Worm (Caenorhabditis elegans): ENCODE results near the gene srh-83.

srh-83 gene

ce11 chrV:7145250-7145850 lies 19.0 kb upstream of the srh-83 start, which contains the start of gene ugt-37:
Gene ugt-37 (minus strand): TSS chrV:7145318.
- TF ChIP-seq W03F9.2 (tag; optimal IDR thresholded peaks at IDR 0.05) (no peak), dao-5 (tag; optimal IDR thresholded peaks at IDR 0.05) (no peak), him-1 (tag; optimal IDR thresholded peaks at IDR 0.05) (no peak)

DNA sequence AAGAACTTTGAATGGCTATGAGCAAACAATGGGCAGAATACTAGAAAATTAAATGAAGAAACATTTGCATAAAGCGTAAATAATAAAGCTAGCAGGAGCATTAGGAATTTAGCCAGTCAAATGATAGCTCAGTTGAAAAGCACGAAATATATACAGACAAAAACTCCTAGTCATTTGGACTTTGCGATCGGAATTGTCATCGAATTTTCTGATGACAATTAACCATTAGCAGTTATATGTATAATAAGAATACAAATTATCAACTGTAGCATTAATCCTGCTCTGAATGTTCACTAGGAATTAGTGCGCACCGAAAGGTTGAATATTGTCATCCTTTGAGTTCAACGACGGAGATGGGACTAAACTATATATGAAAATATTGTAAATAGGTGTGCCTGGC lies 16.9 kb upstream of the srh-83 start, which contains the start of gene ugt-38:
Gene ugt-38 (minus strand): TSS at position 101 of the 400 bp plus-strand sequence.
- no peak for TF ChIP-seq dao-5 (tag; optimal IDR thresholded peaks at IDR 0.05)
- TF ChIP-seq him-1 (tag; optimal IDR thresholded peaks at IDR 0.05) = no peak
- TF ChIP-seq W03F9.2 (tag; optimal IDR thresholded peaks at IDR 0.05) = no peak

DNA sequence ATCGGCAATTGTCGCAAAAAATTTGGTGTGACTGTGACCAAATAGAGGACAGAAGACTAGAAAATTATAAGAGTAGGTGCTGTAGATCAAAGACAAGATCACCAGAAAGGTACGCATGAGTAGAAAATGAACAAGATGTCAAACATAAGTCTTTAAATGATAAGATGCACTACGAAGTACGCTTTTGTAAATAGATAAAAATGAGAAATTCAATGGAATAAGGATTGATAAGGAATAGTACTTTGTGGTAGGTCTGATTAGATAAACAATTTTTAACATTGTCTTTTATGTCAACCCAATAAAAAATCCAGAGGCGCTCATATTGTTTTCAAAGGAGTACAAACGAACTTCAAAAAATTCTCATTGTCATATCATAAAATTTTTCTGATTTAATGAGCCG lies 13.7 kb upstream of the srh-83 start, which contains the start of gene F10D2.8:
Gene F10D2.8 (minus strand): TSS at position 145 of the 400 bp plus-strand sequence.
- TF ChIP-seq him-1 (tag; optimal IDR thresholded peaks at IDR 0.05) (no peak), W03F9.2 (tag; optimal IDR thresholded peaks at IDR 0.05) (no peak), dao-5 (tag; optimal IDR thresholded peaks at IDR 0.05) (no peak)

DNA sequence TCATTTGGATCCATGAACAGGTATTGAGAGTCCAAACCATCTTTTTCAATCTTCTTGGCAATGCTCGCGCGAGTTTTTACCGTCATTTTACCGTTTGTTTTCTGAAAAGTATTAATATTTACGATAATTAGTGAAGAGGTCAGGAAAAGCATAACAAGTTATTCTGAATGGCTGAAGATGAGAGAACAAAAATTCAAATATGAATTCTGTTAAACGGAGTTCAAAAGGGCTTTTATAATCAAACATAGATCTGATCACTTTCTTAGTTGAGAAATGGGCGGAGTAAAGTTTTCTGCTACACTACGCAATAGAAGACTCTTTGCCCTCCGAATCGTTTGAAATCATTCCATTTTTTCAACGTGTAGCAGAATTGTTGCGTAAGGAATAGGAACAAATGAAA lies 11.3 kb upstream of the srh-83 start, which contains the start of gene fat-7:
Gene fat-7 (minus strand): TSS at position 101 of the 400 bp plus-strand sequence.
- no peak for TF ChIP-seq W03F9.2 (tag; optimal IDR thresholded peaks at IDR 0.05)
- no peak for TF ChIP-seq him-1 (tag; optimal IDR thresholded peaks at IDR 0.05)
- no peak for TF ChIP-seq dao-5 (tag; optimal IDR thresholded peaks at IDR 0.05)

DNA sequence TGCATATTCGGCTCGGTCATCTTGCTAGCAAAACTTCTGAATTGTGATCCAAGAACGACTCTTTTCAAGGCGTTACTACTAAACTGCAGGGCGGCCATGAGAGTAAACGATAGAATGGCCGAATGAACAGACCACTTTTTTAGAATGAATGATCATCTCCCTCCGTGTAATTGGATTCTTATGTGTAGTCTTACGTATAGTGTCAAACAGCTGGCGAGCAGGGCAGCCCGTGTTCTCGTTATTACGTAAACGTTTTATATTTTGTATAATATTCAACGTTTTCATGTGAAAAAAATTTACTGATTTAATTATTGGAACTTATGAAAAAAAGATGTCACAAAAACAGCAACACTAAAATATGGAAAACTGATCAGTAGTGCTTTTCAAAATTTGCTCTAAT lies 8.2 kb upstream of the srh-83 start, which contains the start of gene F10D2.10:
Gene F10D2.10 (minus strand): TSS at position 101 of the 400 bp plus-strand sequence.
- TF ChIP-seq dao-5 (tag; optimal IDR thresholded peaks at IDR 0.05) = no peak
- no peak for TF ChIP-seq W03F9.2 (tag; optimal IDR thresholded peaks at IDR 0.05)
- no peak for TF ChIP-seq him-1 (tag; optimal IDR thresholded peaks at IDR 0.05)

DNA sequence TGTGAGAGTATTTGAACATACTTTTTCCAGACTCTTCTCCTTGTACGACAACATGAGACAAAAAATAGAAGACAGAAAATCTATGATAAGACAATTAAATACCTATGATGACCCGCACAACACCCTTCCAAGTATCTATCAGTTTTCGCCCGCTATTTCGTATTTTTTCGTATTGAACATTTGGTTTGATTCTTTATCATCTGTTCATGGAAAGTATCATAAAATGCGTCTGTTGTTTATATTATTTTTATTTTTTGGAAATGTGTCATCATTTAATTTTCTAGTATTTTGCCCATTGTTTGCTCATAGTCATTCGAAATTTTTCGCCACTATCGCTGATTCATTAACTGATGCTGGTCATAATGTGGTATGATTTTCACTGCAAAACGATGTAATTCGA lies 7.2 kb upstream of the srh-83 start, which contains the start of gene ugt-39:
Gene ugt-39 (plus strand): TSS at position 54 of the 400 bp plus-strand sequence.
- no peak for TF ChIP-seq him-1 (tag; optimal IDR thresholded peaks at IDR 0.05)
- no peak for TF ChIP-seq dao-5 (tag; optimal IDR thresholded peaks at IDR 0.05)
- TF ChIP-seq W03F9.2 (tag; optimal IDR thresholded peaks at IDR 0.05) = no peak

ce11 chrV:7159391-7159790 lies 4.9 kb upstream of the srh-83 start, which contains the start of gene str-204:
Gene str-204 (plus strand): TSS chrV:7159691.
- TF ChIP-seq dao-5 (tag; optimal IDR thresholded peaks at IDR 0.05) (no peak), W03F9.2 (tag; optimal IDR thresholded peaks at IDR 0.05) (no peak), him-1 (tag; optimal IDR thresholded peaks at IDR 0.05) (no peak)

- no peak for TF ChIP-seq dao-5 (tag; optimal IDR thresholded peaks at IDR 0.05)
- no peak for TF ChIP-seq him-1 (tag; optimal IDR thresholded peaks at IDR 0.05)
- TF ChIP-seq W03F9.2 (tag; optimal IDR thresholded peaks at IDR 0.05) = no peak
Observed at ce11 chrV:7163477-7164114, 714 bp upstream of the srh-83 start, which contains the start of gene ugt-41. Gene ugt-41 (minus strand): TSS chrV:7163595.

ce11 chrV:7166709-7167108 lies 2.4 kb downstream of the srh-83 start, which contains the start of gene ugt-36:
Gene ugt-36 (plus strand): TSS chrV:7167009.
- TF ChIP-seq W03F9.2 (tag; optimal IDR thresholded peaks at IDR 0.05) (no peak), dao-5 (tag; optimal IDR thresholded peaks at IDR 0.05) (no peak), him-1 (tag; optimal IDR thresholded peaks at IDR 0.05) (no peak)

ce11 chrV:7175201-7175600 lies 10.9 kb downstream of the srh-83 start, which contains the start of gene lgc-39:
Gene lgc-39 (plus strand): TSS chrV:7175501.
- no peak for TF ChIP-seq him-1 (tag; optimal IDR thresholded peaks at IDR 0.05)
- TF ChIP-seq W03F9.2 (tag; optimal IDR thresholded peaks at IDR 0.05) = no peak
- no peak for TF ChIP-seq dao-5 (tag; optimal IDR thresholded peaks at IDR 0.05)

- TF ChIP-seq him-1 (tag; optimal IDR thresholded peaks at IDR 0.05) (no peak), dao-5 (tag; optimal IDR thresholded peaks at IDR 0.05) (no peak), W03F9.2 (tag; optimal IDR thresholded peaks at IDR 0.05) (no peak)
Observed at ce11 chrV:7178843-7179242, 14.5 kb downstream of the srh-83 start, which contains the start of gene cpsf-2. Gene cpsf-2 (plus strand): TSS chrV:7179172.

ce11 chrV:7184549-7184948 lies 20.2 kb downstream of the srh-83 start, which contains the start of gene pitr-5:
Gene pitr-5 (plus strand): TSS chrV:7184849.
- TF ChIP-seq him-1 (tag; optimal IDR thresholded peaks at IDR 0.05) = no peak
- TF ChIP-seq dao-5 (tag; optimal IDR thresholded peaks at IDR 0.05) = no peak
- TF ChIP-seq W03F9.2 (tag; optimal IDR thresholded peaks at IDR 0.05) = no peak

ce11 chrV:7186599-7186998 lies 22.3 kb downstream of the srh-83 start:
- TF ChIP-seq him-1 (tag; optimal IDR thresholded peaks at IDR 0.05) (no peak), W03F9.2 (tag; optimal IDR thresholded peaks at IDR 0.05) (no peak), dao-5 (tag; optimal IDR thresholded peaks at IDR 0.05) (no peak)

ce11 chrV:7187295-7187694 lies 23.0 kb downstream of the srh-83 start:
- TF ChIP-seq dao-5 (tag; optimal IDR thresholded peaks at IDR 0.05) (no peak), him-1 (tag; optimal IDR thresholded peaks at IDR 0.05) (no peak), W03F9.2 (tag; optimal IDR thresholded peaks at IDR 0.05) (no peak)
